Worm (Caenorhabditis elegans): ENCODE measurements around the gene C50D2.7.

C50D2.7 gene

DNA sequence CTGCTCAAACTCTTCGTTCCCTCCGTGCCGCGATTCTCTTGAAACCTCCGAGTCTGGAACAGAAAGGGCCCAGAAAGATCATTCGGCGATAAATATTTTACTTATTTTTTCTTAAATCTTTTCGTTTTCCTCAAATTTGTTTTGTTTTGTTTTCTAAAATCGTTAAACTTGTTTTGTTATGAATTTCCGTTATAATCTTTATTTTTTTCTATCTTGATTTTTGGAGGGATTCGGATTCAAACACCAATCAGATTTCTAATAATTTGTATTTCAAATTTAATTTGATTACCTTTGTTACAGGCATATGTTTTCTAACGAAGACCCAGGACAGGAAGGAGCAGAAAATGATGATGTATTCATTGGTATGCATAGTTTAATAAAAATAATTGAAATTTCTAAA lies 47.8 kb downstream of the C50D2.7 start, which contains the start of gene C23H3.5:
TSS of gene C23H3.5 (plus strand) at position 301 of the 400 bp plus-strand sequence.
- TF ChIP-seq dmd-6 (GFP tag; IDR thresholded peaks at IDR 0.05) (no peak), nhr-76 (tag; optimal IDR thresholded peaks at IDR 0.05) (no peak), pqm-1 (tag; optimal IDR thresholded peaks at IDR 0.05) (no peak), lir-3 (tag; optimal IDR thresholded peaks at IDR 0.05) (no peak), T20F7.1 (GFP tag; optimal IDR thresholded peaks at IDR 0.05) (no peak), madf-9 (GFP tag; conservative IDR thresholded peaks at IDR 0.05) (no peak), ctbp-1 (GFP tag; IDR thresholded peaks at IDR 0.05) (no peak), lin-29 (GFP tag; IDR thresholded peaks at IDR 0.05) (no peak), daf-19 (GFP tag; conservative IDR thresholded peaks at IDR 0.05) (no peak), ZK546.5 (tag; optimal IDR thresholded peaks at IDR 0.05) (no peak), sdz-12 (GFP tag; optimal IDR thresholded peaks at IDR 0.05) (no peak), ama-1 (optimal IDR thresholded peaks at IDR 0.05) (no peak)

DNA sequence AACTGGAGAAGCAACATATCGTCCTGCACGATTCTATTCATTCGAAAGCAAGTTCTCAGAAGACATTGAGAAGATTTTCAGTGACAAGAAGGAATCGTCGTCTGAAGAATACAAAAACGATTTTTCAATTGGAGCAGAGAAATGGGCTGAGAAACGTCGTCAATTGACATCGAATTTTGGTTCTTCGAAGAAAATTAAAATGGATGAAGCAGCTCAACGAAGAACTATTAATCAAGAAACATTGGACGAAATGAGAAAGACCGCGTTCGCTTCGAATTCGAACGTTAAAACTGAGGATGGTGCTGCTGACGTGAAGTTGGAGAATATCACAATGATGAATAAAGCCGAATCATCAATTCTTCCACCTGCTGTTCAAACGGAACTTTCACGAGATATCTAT lies 49.0 kb downstream of the C50D2.7 start, which contains the start of gene rpt-4:
TSS of gene rpt-4 (minus strand) at position 101 of the 400 bp plus-strand sequence.
- TF ChIP-seq nhr-6 (tag; optimal IDR thresholded peaks at IDR 0.05): no peak

DNA sequence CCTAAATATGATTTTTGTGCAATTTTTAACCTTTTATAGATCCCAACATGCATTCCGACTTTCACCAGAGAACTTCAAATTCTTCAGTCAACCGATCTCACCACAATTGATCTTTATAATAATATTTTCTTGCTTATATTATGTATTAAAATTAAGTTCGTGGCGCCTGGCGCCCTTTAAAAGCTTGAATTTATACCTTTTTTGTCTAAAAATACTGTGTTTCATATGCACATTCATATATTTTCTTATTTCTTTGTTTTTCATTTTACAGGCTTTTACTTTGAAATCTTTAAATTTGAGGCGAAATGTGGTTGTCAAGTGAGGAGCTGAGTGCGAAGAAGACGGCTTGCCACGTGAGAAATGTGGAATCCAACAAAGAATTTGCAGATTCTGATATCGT lies 50.3 kb downstream of the C50D2.7 start, which contains the start of gene rpoa-49:
TSS of gene rpoa-49 (plus strand) at position 301 of the 400 bp plus-strand sequence.
- TF ChIP-seq ama-1 (optimal IDR thresholded peaks at IDR 0.05) (peak; percentile 4), nhr-11 (tag; optimal IDR thresholded peaks at IDR 0.05) (no peak)

DNA sequence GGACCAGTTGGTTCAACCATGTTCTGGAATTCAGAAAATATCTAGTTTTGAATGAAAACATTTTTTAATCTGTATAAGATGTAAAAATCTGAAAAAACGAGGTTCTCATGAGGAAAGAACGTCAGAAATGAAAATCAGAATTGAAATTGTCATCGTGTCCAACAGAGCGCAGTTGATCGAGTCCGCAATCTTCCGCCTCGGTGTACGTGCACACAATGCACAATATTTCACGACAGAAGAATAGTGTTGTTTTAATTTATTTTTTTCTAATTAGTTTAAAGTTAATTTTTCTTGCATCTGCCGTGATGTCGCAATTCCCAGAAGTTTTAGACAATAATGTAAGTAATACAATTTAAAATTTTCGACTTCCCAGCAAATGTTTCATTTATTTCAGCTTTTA lies 51.4 kb downstream of the C50D2.7 start, which contains the start of gene nfyc-1:
TSS of gene nfyc-1 (plus strand) at position 268 of the 400 bp plus-strand sequence.
- TF ChIP-seq lsy-2 (tag; optimal IDR thresholded peaks at IDR 0.05) (peak in 1 of 2 experiments; percentile 83), lin-13 (GFP tag; optimal IDR thresholded peaks at IDR 0.05) (peak; percentile 63), nhr-28 (tag; optimal IDR thresholded peaks at IDR 0.05) (peak; percentile 51), daf-8 (GFP tag; IDR thresholded peaks at IDR 0.05) (no peak), tra-1 (GFP tag; IDR thresholded peaks at IDR 0.05) (no peak), lin-15B (tag; optimal IDR thresholded peaks at IDR 0.05) (no peak), dmd-9 (GFP tag; IDR thresholded peaks at IDR 0.05) (no peak), Y75B8A.6 (GFP tag; IDR thresholded peaks at IDR 0.05) (no peak), php-3 (GFP tag; IDR thresholded peaks at IDR 0.05) (no peak), egl-27 (tag; optimal IDR thresholded peaks at IDR 0.05) (no peak), mes-2 (tag; optimal IDR thresholded peaks at IDR 0.05; ENCODE audit: poor library complexity, severe bottlenecking) (peak; percentile 84), ceh-20 (GFP tag; IDR thresholded peaks at IDR 0.05) (no peak), fkh-10 (GFP tag; optimal IDR thresholded peaks at IDR 0.05) (peak; percentile 20), saeg-2 (GFP tag; IDR thresholded peaks at IDR 0.05) (no peak), F26F4.8 (GFP tag; conservative IDR thresholded peaks at IDR 0.05) (no peak), ctbp-1 (GFP tag; IDR thresholded peaks at IDR 0.05) (no peak), gei-8 (GFP tag; optimal IDR thresholded peaks at IDR 0.05) (no peak), dve-1 (tag; optimal IDR thresholded peaks at IDR 0.05; ENCODE audit: insufficient read depth) (peak; percentile 60), hmg-1.1 (GFP tag; IDR thresholded peaks at IDR 0.05) (peak; percentile 52; the same call in 1 of the 2 replicates), ceh-32 (tag; optimal IDR thresholded peaks at IDR 0.05; ENCODE audit: poor library complexity) (no peak), ama-1 (optimal IDR thresholded peaks at IDR 0.05) (peak; percentile 22), vab-7 (GFP tag; IDR thresholded peaks at IDR 0.05) (no peak), ztf-7 (tag; optimal IDR thresholded peaks at IDR 0.05) (peak; percentile 0), unc-39 (tag; optimal IDR thresholded peaks at IDR 0.05) (no peak), zip-2 (tag; optimal IDR thresholded peaks at IDR 0.05) (no peak), F44E2.7 (GFP tag; IDR thresholded peaks at IDR 0.05) (no peak), T20F7.1 (GFP tag; optimal IDR thresholded peaks at IDR 0.05) (peak; percentile 63), F10B5.3 (tag; optimal IDR thresholded peaks at IDR 0.05) (no peak), nhr-111 (GFP tag; optimal IDR thresholded peaks at IDR 0.05) (no peak), jun-1 (tag; optimal IDR thresholded peaks at IDR 0.05) (no peak), nhr-11 (tag; optimal IDR thresholded peaks at IDR 0.05) (no peak), ZK337.2 (GFP tag; IDR thresholded peaks at IDR 0.05) (no peak), spr-1 (tag; optimal IDR thresholded peaks at IDR 0.05) (no peak), sdz-12 (GFP tag; optimal IDR thresholded peaks at IDR 0.05) (no peak), egl-43 (GFP tag; IDR thresholded peaks at IDR 0.05) (no peak), lin-38 (GFP tag; IDR thresholded peaks at IDR 0.05) (peak; percentile 89), lin-39 (tag; optimal IDR thresholded peaks at IDR 0.05) (no peak)
